Worm (Caenorhabditis elegans): ENCODE data around the gene kin-16.

DNA sequence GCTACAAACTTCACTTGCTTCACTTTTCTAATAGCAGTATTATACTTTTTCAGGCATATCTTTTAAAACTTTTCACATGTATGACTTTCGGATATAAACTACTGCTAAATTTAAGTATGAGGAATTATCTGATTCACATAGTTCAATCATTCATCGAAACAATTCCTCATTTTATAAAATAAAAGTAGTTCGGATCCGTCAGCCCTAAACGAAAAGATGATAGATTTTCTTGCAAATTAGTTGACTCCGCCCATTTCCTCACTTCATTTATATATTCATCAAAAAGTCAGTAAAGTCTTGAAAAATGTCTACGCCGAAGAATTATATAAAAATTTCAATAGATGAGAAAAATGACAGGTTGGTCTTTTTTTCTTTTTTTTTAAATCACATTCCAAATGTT is 41.7 kb upstream of the kin-16 start, which contains the start of gene chil-27:
- TF ChIP-seq sem-4 (tag; optimal IDR thresholded peaks at IDR 0.05) (no peak), nhr-6 (tag; optimal IDR thresholded peaks at IDR 0.05) (no peak), nhr-12 (tag; optimal IDR thresholded peaks at IDR 0.05) (no peak), unc-55 (GFP tag; optimal IDR thresholded peaks at IDR 0.05) (no peak), zag-1 (tag; optimal IDR thresholded peaks at IDR 0.05) (no peak), sma-3 (GFP tag; optimal IDR thresholded peaks at IDR 0.05) (no peak), nhr-237 (tag; optimal IDR thresholded peaks at IDR 0.05) (no peak), snpc-4 (tag; optimal IDR thresholded peaks at IDR 0.05) (no peak), ZK546.5 (tag; optimal IDR thresholded peaks at IDR 0.05) (no peak), unc-39 (tag; optimal IDR thresholded peaks at IDR 0.05) (no peak), F13H6.1 (tag; optimal IDR thresholded peaks at IDR 0.05) (no peak), unc-62 (GFP tag; optimal IDR thresholded peaks at IDR 0.05) (no peak)
